Worm (Caenorhabditis elegans) whole organism, L1 larva: Measurements from ENCODE around the gene F13H10.5.

Experiments
- C04F5.9 ChIP-seq: sonication (generic microtip); optimal IDR thresholded peaks from 2 replicates; lab custom pipeline; 2016; ENCODE audit warnings: missing genetic modification characterization, missing compliant biosample characterization
- C16A3.4 ChIP-seq: fragments of 150-350 bp; optimal IDR thresholded peaks from 2 replicates; lab custom pipeline; 2014; ENCODE audit warnings: missing biosample characterization, missing genetic modification characterization
- F16B12.6 ChIP-seq: fragments of 150-350 bp; optimal IDR thresholded peaks from 2 replicates; lab custom pipeline; 2014; ENCODE audit warnings: missing biosample characterization, missing genetic modification characterization
- Y116A8C.19 ChIP-seq: sonication (generic microtip); optimal IDR thresholded peaks from 2 replicates; lab custom pipeline; 2016; ENCODE audit warnings: missing compliant biosample characterization, missing genetic modification characterization, borderline replicate concordance
- aly-2 ChIP-seq: fragments of 150-350 bp; optimal IDR thresholded peaks from 2 replicates; lab custom pipeline; 2014; ENCODE audit warnings: missing biosample characterization, missing genetic modification characterization
- ama-1 ChIP-seq: fragments of 150-350 bp; optimal IDR thresholded peaks from 2 replicates; lab custom pipeline; 2014
- ceh-82 ChIP-seq, 3 experiments: fragments of 150-350 bp in 1 of 3; sonication (generic microtip) in 2 of 3; optimal IDR thresholded peaks; 2 replicates each; lab custom pipeline; 2014 to 2017; ENCODE audit warnings: missing biosample characterization in 3 of 3, missing genetic modification characterization in 3 of 3
- ceh-90 ChIP-seq: sonication (generic microtip); optimal IDR thresholded peaks from 2 replicates; lab custom pipeline; 2016; ENCODE audit warnings: missing genetic modification characterization, missing compliant biosample characterization
- dpl-1 ChIP-seq, 3 experiments: fragments of 150-350 bp in 2 of 3; sonication (generic microtip) in 1 of 3; optimal IDR thresholded peaks; 2 replicates each; lab custom pipeline; 2014 to 2017; ENCODE audit warnings: missing biosample characterization in 3 of 3, missing genetic modification characterization in 3 of 3, missing genetic modification reagents in 3 of 3
- dsc-1 ChIP-seq: sonication (generic microtip); optimal IDR thresholded peaks from 2 replicates; lab custom pipeline; 2016; ENCODE audit warnings: mild to moderate bottlenecking, missing genetic modification characterization, missing compliant biosample characterization
- efl-1 ChIP-seq, 4 experiments: fragments of 150-350 bp; optimal IDR thresholded peaks in 3 of 4; peaks in 1 of 4; 1 replicate in 1 of 4; 2 replicates in 3 of 4; lab custom pipeline; 2014; ENCODE audit warnings: missing biosample characterization in 2 of 4, missing genetic modification characterization in 2 of 4, missing genetic modification reagents in 2 of 4
- egl-13 ChIP-seq: sonication (generic microtip); optimal IDR thresholded peaks from 2 replicates; lab custom pipeline; 2016; ENCODE audit warnings: missing genotype, missing genetic modification reagents, missing genetic modification characterization, missing compliant biosample characterization
- elt-3 ChIP-seq, 6 experiments: fragments of 150-350 bp in 1 of 6; sonication (generic microtip); optimal IDR thresholded peaks; 2 replicates each; lab custom pipeline; 2017 to 2018; ENCODE audit warnings: missing biosample characterization in 6 of 6, missing genetic modification characterization in 6 of 6, inconsistent platforms in 1 of 6
- fkh-4 ChIP-seq: sonication (generic microtip); optimal IDR thresholded peaks from 2 replicates; lab custom pipeline; 2016; ENCODE audit warnings: missing compliant biosample characterization, missing genetic modification characterization, borderline replicate concordance
- fkh-8 ChIP-seq: sonication (generic microtip); optimal IDR thresholded peaks from 2 replicates; lab custom pipeline; 2016; ENCODE audit warnings: mild to moderate bottlenecking, missing genetic modification characterization, missing compliant biosample characterization
- grh-1 ChIP-seq: fragments of 200-800 bp; sonication (Bioruptor generic); IDR thresholded peaks from 2 replicates; pipeline ENCODE4 v1.3.6; 2022; ENCODE audit warnings: missing genetic modification reagents, missing genetic modification characterization, missing compliant biosample characterization
- hpl-2 ChIP-seq: fragments of 150-350 bp; optimal IDR thresholded peaks from 2 replicates; lab custom pipeline; 2014; ENCODE audit warnings: missing biosample characterization, missing genetic modification reagents, missing genetic modification characterization
- isw-1 ChIP-seq: fragments of 200-800 bp; sonication (Bioruptor generic); IDR thresholded peaks from 2 replicates; pipeline ENCODE4 v1.3.6; 2022; ENCODE audit warnings: missing genetic modification characterization, missing compliant biosample characterization
- lin-13 ChIP-seq: fragments of 150-350 bp; optimal IDR thresholded peaks from 2 replicates; lab custom pipeline; 2014; ENCODE audit warnings: missing biosample characterization, missing genetic modification reagents, missing genetic modification characterization
- lin-14 ChIP-seq: fragments of 200-800 bp; sonication (Bioruptor generic); optimal IDR thresholded peaks from 2 replicates; lab custom pipeline; 2018; ENCODE audit warnings: mild to moderate bottlenecking, missing genetic modification characterization, moderate library complexity, missing compliant biosample characterization
- lin-15B ChIP-seq: fragments of 150-350 bp; sonication (generic microtip); optimal IDR thresholded peaks from 3 replicates; lab custom pipeline; 2014; ENCODE audit warnings: missing biosample characterization, missing genetic modification characterization
- lin-35 ChIP-seq, 2 experiments: fragments of 150-350 bp; optimal IDR thresholded peaks; 2 replicates each; lab custom pipeline; 2014; ENCODE audit warnings: missing biosample characterization in 2 of 2, missing genetic modification characterization in 2 of 2, missing genetic modification reagents in 2 of 2
- lir-3 ChIP-seq: sonication (generic microtip); optimal IDR thresholded peaks from 2 replicates; lab custom pipeline; 2016; ENCODE audit warnings: mild to moderate bottlenecking, missing genetic modification characterization, moderate library complexity, missing compliant biosample characterization; ENCODE audit not compliant: poor library complexity
- lsy-2 ChIP-seq, 2 experiments: fragments of 150-350 bp; optimal IDR thresholded peaks; 2 replicates each; lab custom pipeline; 2014; ENCODE audit warnings: missing biosample characterization in 2 of 2, missing genetic modification characterization in 2 of 2
- mef-2 ChIP-seq: fragments of 150-350 bp; optimal IDR thresholded peaks from 2 replicates; lab custom pipeline; 2014; ENCODE audit warnings: missing biosample characterization, missing genetic modification characterization
- mep-1 ChIP-seq: fragments of 150-350 bp; optimal IDR thresholded peaks from 2 replicates; lab custom pipeline; 2014; ENCODE audit warnings: missing biosample characterization, missing genetic modification characterization
- nhr-19 ChIP-seq: fragments of 200-800 bp; sonication (Bioruptor generic); conservative IDR thresholded peaks from 2 replicates; pipeline ENCODE4 v1.3.6; 2022; ENCODE audit warnings: missing genetic modification characterization, missing compliant biosample characterization
- nhr-20 ChIP-seq: sonication (generic microtip); optimal IDR thresholded peaks from 2 replicates; lab custom pipeline; 2016; ENCODE audit warnings: mild to moderate bottlenecking, missing genetic modification characterization, missing compliant biosample characterization
- nhr-237 ChIP-seq: fragments of 150-350 bp; optimal IDR thresholded peaks from 2 replicates; lab custom pipeline; 2014; ENCODE audit warnings: missing biosample characterization, missing genetic modification characterization
- nhr-47 ChIP-seq: sonication (generic microtip); optimal IDR thresholded peaks from 2 replicates; lab custom pipeline; 2016; ENCODE audit warnings: mild to moderate bottlenecking, missing genetic modification characterization, moderate library complexity, missing compliant biosample characterization
- nhr-71 ChIP-seq: sonication (generic microtip); optimal IDR thresholded peaks from 2 replicates; lab custom pipeline; 2016; ENCODE audit warnings: mild to moderate bottlenecking, missing genetic modification characterization, moderate library complexity, missing compliant biosample characterization
- nhr-76 ChIP-seq: sonication (generic microtip); optimal IDR thresholded peaks from 2 replicates; lab custom pipeline; 2017; ENCODE audit warnings: missing biosample characterization, missing genetic modification characterization
- nhr-77 ChIP-seq: fragments of 150-350 bp; optimal IDR thresholded peaks from 2 replicates; lab custom pipeline; 2014; ENCODE audit warnings: missing biosample characterization, missing genetic modification characterization
- nhr-85 ChIP-seq: sonication (generic microtip); peaks from one replicate; lab custom pipeline; 2016; ENCODE audit warnings: missing genetic modification characterization, inconsistent platforms, missing compliant biosample characterization
- nhr-90 ChIP-seq: sonication (generic microtip); optimal IDR thresholded peaks from 2 replicates; lab custom pipeline; 2016; ENCODE audit warnings: mild to moderate bottlenecking, missing genetic modification characterization, missing compliant biosample characterization; ENCODE audit not compliant: poor library complexity
- pag-3 ChIP-seq: sonication (generic microtip); optimal IDR thresholded peaks from 2 replicates; lab custom pipeline; 2017; ENCODE audit warnings: missing genetic modification characterization, mild to moderate bottlenecking, missing compliant biosample characterization, antibody characterized with exemption, borderline replicate concordance; ENCODE audit not compliant: insufficient read depth
- pax-3 ChIP-seq: fragments of 200-800 bp; sonication (Bioruptor generic); optimal IDR thresholded peaks from 2 replicates; lab custom pipeline; 2018; ENCODE audit warnings: mild to moderate bottlenecking, missing genetic modification characterization, moderate library complexity, missing compliant biosample characterization
- pqm-1 ChIP-seq: sonication (generic microtip); optimal IDR thresholded peaks from 3 replicates; lab custom pipeline; 2017; ENCODE audit warnings: missing biosample characterization, missing genetic modification characterization
- rnt-1 ChIP-seq: sonication (generic microtip); optimal IDR thresholded peaks from 2 replicates; lab custom pipeline; 2016; ENCODE audit warnings: mild to moderate bottlenecking, missing genetic modification characterization, moderate library complexity, missing compliant biosample characterization
- snpc-4 ChIP-seq: fragments of 150-350 bp; optimal IDR thresholded peaks from 2 replicates; lab custom pipeline; 2014; ENCODE audit warnings: missing biosample characterization, missing genetic modification characterization
- snu-23 ChIP-seq: sonication (generic microtip); optimal IDR thresholded peaks from 2 replicates; lab custom pipeline; 2016; ENCODE audit warnings: missing genetic modification characterization, missing compliant biosample characterization
- swsn-7 ChIP-seq: sonication (generic microtip); optimal IDR thresholded peaks from 2 replicates; lab custom pipeline; 2016; ENCODE audit warnings: missing genetic modification characterization, missing compliant biosample characterization
- unc-30 ChIP-seq: sonication (generic microtip); optimal IDR thresholded peaks from 2 replicates; lab custom pipeline; 2017; ENCODE audit warnings: missing biosample characterization, missing genetic modification characterization
- unc-62 ChIP-seq: fragments of 150-350 bp; optimal IDR thresholded peaks from 2 replicates; lab custom pipeline; 2014; ENCODE audit warnings: missing biosample characterization, missing genetic modification reagents, missing genetic modification characterization
- unc-86 ChIP-seq: sonication (generic microtip); optimal IDR thresholded peaks from 2 replicates; lab custom pipeline; 2016; ENCODE audit warnings: missing genetic modification characterization, missing compliant biosample characterization
- xbp-1 ChIP-seq: sonication (generic microtip); optimal IDR thresholded peaks from 2 replicates; lab custom pipeline; 2016; ENCODE audit warnings: missing genetic modification characterization, missing compliant biosample characterization
- zag-1 ChIP-seq: fragments of 150-350 bp; optimal IDR thresholded peaks from 2 replicates; lab custom pipeline; 2014; ENCODE audit warnings: missing biosample characterization, missing genetic modification characterization
- ztf-11 ChIP-seq, 2 experiments: sonication (generic microtip); optimal IDR thresholded peaks; 2 replicates each; lab custom pipeline; 2016 to 2017; ENCODE audit warnings: missing genetic modification characterization in 2 of 2, missing biosample characterization in 1 of 2, missing compliant biosample characterization in 1 of 2
- ztf-4 ChIP-seq: fragments of 150-350 bp; optimal IDR thresholded peaks from 2 replicates; lab custom pipeline; 2014; ENCODE audit warnings: missing biosample characterization, missing genetic modification characterization

Gene F13H10.5

ce11 chrIV:11025941-11026340, 35.1 kb downstream of the F13H10.5 start:
- peak; percentile 1 for TF ChIP-seq ztf-4 (tag; lab: Kevin White, UChicago)
- peak; percentile 28 for TF ChIP-seq rnt-1
- peak; percentile 14 for TF ChIP-seq nhr-47 (tag; lab: Kevin White, UChicago)
- TF ChIP-seq xbp-1 (tag; lab: Kevin White, UChicago): no peak
- TF ChIP-seq mep-1: peak; percentile 18
- peak; percentile 64 for TF ChIP-seq ama-1
- TF ChIP-seq grh-1: 0 out of 2 replicates have a peak, but pooled peaks have one; percentile 8
- TF ChIP-seq lir-3 (tag; lab: Kevin White, UChicago): no peak
- TF ChIP-seq nhr-19: peak; percentile 23

- TF ChIP-seq ama-1 (no peak), nhr-20 (tag; lab: Kevin White, UChicago) (peak; percentile 67), fkh-8 (tag; lab: Kevin White, UChicago) (peak; percentile 49), egl-13 (tag; lab: Kevin White, UChicago) (peak; percentile 10), lir-3 (tag; lab: Kevin White, UChicago) (no peak), efl-1 (optimal IDR thresholded peaks at IDR 0.05; lab: Kevin White, UChicago) (peak in 1 of 2 experiments; percentile 26), efl-1 (GFP tag; optimal IDR thresholded peaks at IDR 0.05 in 1 of 2; lab: Kevin White, UChicago) (peak in 1 of 2 experiments; percentile 45), ceh-82 (tag; optimal IDR thresholded peaks at IDR 0.05; lab: Kevin White, UChicago) (no peak), F16B12.6 (peak; percentile 80), nhr-71 (peak; percentile 65), nhr-76 (no peak), nhr-237 (tag; lab: Kevin White, UChicago) (no peak), C04F5.9 (tag; lab: Kevin White, UChicago) (no peak), xbp-1 (tag; lab: Kevin White, UChicago) (peak; percentile 62), rnt-1 (peak; percentile 32), lsy-2 (tag; optimal IDR thresholded peaks at IDR 0.05; lab: Kevin White, UChicago) (peak; percentile 59 to 69), fkh-4 (tag; lab: Kevin White, UChicago) (peak; percentile 14), mep-1 (peak; percentile 75), nhr-85 (tag; lab: Kevin White, UChicago) (no peak), unc-30 (tag; lab: Kevin White, UChicago) (no peak), ztf-11 (tag; optimal IDR thresholded peaks at IDR 0.05; lab: Kevin White, UChicago) (peak in 1 of 2 experiments; percentile 42), aly-2 (tag; lab: Kevin White, UChicago) (no peak), pag-3 (no peak), nhr-47 (tag; lab: Kevin White, UChicago) (peak; percentile 50), pqm-1 (tag; lab: Kevin White, UChicago) (no peak), lin-35 (GFP tag; optimal IDR thresholded peaks at IDR 0.05; lab: Kevin White, UChicago) (peak; percentile 35 to 61), isw-1 (GFP tag; lab: Robert Waterston, UW) (0 out of 2 replicates have a peak, but pooled peaks have one; percentile 9), nhr-19 (peak; percentile 45), nhr-90 (tag; lab: Kevin White, UChicago) (no peak), lin-14 (GFP tag; lab: Kevin White, UChicago) (peak; percentile 51), unc-86 (tag; lab: Kevin White, UChicago) (no peak), pax-3 (tag; lab: Kevin White, UChicago) (peak; percentile 1), zag-1 (tag; lab: Kevin White, UChicago) (no peak), C16A3.4 (tag; lab: Kevin White, UChicago) (peak; percentile 8), lin-13 (GFP tag; lab: Kevin White, UChicago) (peak; percentile 60), snu-23 (GFP tag; lab: Kevin White, UChicago) (peak; percentile 66), mef-2 (no peak), snpc-4 (no peak), unc-62 (GFP tag; lab: Kevin White, UChicago) (no peak), elt-3 (tag; optimal IDR thresholded peaks at IDR 0.05; lab: Kevin White, UChicago) (no peak), hpl-2 (GFP tag; lab: Kevin White, UChicago) (no peak), nhr-77 (no peak), ztf-4 (tag; lab: Kevin White, UChicago) (peak; percentile 38), dsc-1 (tag; lab: Kevin White, UChicago) (peak; percentile 38), lin-15B (tag; lab: Kevin White, UChicago) (peak; percentile 6), swsn-7 (tag; lab: Kevin White, UChicago) (peak; percentile 66), Y116A8C.19 (no peak), dpl-1 (GFP tag; optimal IDR thresholded peaks at IDR 0.05; lab: Kevin White, UChicago) (peak in 2 of 3 experiments; percentile 28 to 36), ceh-90 (tag; lab: Kevin White, UChicago) (no peak)
Measured at ce11 chrIV:11026648-11027047, 35.8 kb downstream of the F13H10.5 start.
